Fruit fly (Drosophila melanogaster): ENCODE results near the gene Saf-B.

Saf-B gene

DNA sequence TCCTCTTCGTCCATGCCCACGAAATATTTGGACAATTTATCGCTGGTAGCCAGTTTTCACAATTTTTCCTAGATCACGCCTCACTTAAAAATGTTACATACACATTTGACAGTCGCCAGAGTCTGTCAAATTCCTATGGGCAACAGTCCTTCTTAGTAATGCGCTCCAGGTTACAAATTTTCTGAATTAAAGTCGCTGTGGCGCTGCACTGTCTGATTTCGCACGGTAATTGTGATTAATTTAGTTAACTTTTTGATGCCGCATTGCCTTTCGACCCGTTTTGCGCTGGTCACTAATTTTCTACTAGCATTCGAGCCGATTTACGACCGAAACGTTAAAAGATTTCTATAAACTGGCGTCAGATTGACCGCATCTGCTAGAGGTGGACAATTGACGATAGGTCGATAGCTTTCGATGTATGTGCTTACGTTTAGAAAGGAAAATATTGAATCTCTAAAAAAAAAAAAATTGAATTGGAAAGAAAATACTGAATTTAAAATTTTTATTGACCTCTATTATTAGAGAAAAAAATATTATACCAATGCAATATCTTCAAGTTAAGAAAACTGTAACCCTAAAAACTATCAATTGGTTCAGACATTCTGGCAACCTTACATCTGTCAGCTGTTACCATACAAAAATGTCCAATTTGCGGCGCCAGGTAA, 3.5 kb upstream of the Saf-B start, which contains the start of the genes lili and CG34150 (continued):
- TF ChIP-seq so (GFP tag; IDR thresholded peaks at IDR 0.05) (no peak), Hand (GFP tag; optimal IDR thresholded peaks at IDR 0.05) (no peak), CG2120 (GFP tag; optimal IDR thresholded peaks at IDR 0.05) (peak; percentile 91), CG10267 (tag; optimal IDR thresholded peaks at IDR 0.05) (peak; percentile 80), CG12104 (GFP tag; optimal IDR thresholded peaks at IDR 0.05) (peak; percentile 52), CG1832 (GFP tag; optimal IDR thresholded peaks at IDR 0.05) (no peak), H2.0 (GFP tag; IDR thresholded peaks at IDR 0.05) (0 out of 2 replicates have a peak, but pooled peaks have one; percentile 25), en (GFP tag; optimal IDR thresholded peaks at IDR 0.05) (peak; percentile 25), CG3407 (GFP tag; optimal IDR thresholded peaks at IDR 0.05) (peak; percentile 13), amos (GFP tag; IDR thresholded peaks at IDR 0.05; ENCODE audit: partially characterized antibody) (peak; percentile 79), CG8944 (GFP tag; optimal IDR thresholded peaks at IDR 0.05) (peak; percentile 67), Hr3 (GFP tag; optimal IDR thresholded peaks at IDR 0.05) (peak; percentile 74), stc (GFP tag; IDR thresholded peaks at IDR 0.05) (peak; percentile 56), sens-2 (GFP tag; IDR thresholded peaks at IDR 0.05) (no peak), ind (GFP tag; optimal IDR thresholded peaks at IDR 0.05) (peak; percentile 73), CG17912 (GFP tag; optimal IDR thresholded peaks at IDR 0.05) (no peak), CG10147 (GFP tag; optimal IDR thresholded peaks at IDR 0.05) (peak; percentile 70), Dref (GFP tag; IDR thresholded peaks at IDR 0.05) (peak; percentile 74), Sox100B (GFP tag; optimal IDR thresholded peaks at IDR 0.05) (no peak), CG4360 (GFP tag; IDR thresholded peaks at IDR 0.05) (no peak), Chrac-16 (GFP tag; optimal IDR thresholded peaks at IDR 0.05) (peak; percentile 85), tll (GFP tag; optimal IDR thresholded peaks at IDR 0.05) (peak in 1 of 2 experiments; percentile 9), tap (tag; optimal IDR thresholded peaks at IDR 0.05) (no peak), lab (GFP tag; optimal IDR thresholded peaks at IDR 0.05) (peak; percentile 71), Hr51 (GFP tag; optimal IDR thresholded peaks at IDR 0.05) (peak; percentile 64 to 75), CG6254 (GFP tag; optimal IDR thresholded peaks at IDR 0.05) (peak; percentile 15), slou (GFP tag; optimal IDR thresholded peaks at IDR 0.05) (peak; percentile 48), gro (GFP tag; optimal IDR thresholded peaks at IDR 0.05) (peak; percentile 81), Lim3 (GFP tag; IDR thresholded peaks at IDR 0.05) (no peak), maf-S (GFP tag; optimal IDR thresholded peaks at IDR 0.05) (peak; percentile 62), gcm (GFP tag; optimal IDR thresholded peaks at IDR 0.05) (peak; percentile 57), wek (GFP tag; optimal IDR thresholded peaks at IDR 0.05) (peak; percentile 1), Hmr (GFP tag; optimal IDR thresholded peaks at IDR 0.05) (peak; percentile 58), CG18262 (tag; optimal IDR thresholded peaks at IDR 0.05) (peak; percentile 67), vvl (GFP tag; IDR thresholded peaks at IDR 0.05) (peak; percentile 85), lov (optimal IDR thresholded peaks at IDR 0.05) (no peak), lov (GFP tag; IDR thresholded peaks at IDR 0.05) (no peak), Bgb (GFP tag; IDR thresholded peaks at IDR 0.05; ENCODE audit: partially characterized antibody) (peak; percentile 74), CG34224 (GFP tag; IDR thresholded peaks at IDR 0.05; ENCODE audit: partially characterized antibody) (peak; percentile 85), Spps (tag; optimal IDR thresholded peaks at IDR 0.05) (peak; percentile 43), ftz-f1 (GFP tag; optimal IDR thresholded peaks at IDR 0.05) (peak; percentile 14), dpn (GFP tag; optimal IDR thresholded peaks at IDR 0.05) (peak; percentile 81), sima (GFP tag; optimal IDR thresholded peaks at IDR 0.05) (peak; percentile 41), CG11085 (GFP tag; IDR thresholded peaks at IDR 0.05) (peak; percentile 62), Atf-2 (GFP tag; optimal IDR thresholded peaks at IDR 0.05) (peak; percentile 62), CG9609 (GFP tag; optimal IDR thresholded peaks at IDR 0.05) (peak; percentile 69), fd102C (GFP tag; optimal IDR thresholded peaks at IDR 0.05) (no peak), dysf (GFP tag; IDR thresholded peaks at IDR 0.05) (peak; percentile 66), al (GFP tag; IDR thresholded peaks at IDR 0.05) (peak; percentile 69), ham (GFP tag; IDR thresholded peaks at IDR 0.05) (no peak)

Measured in whole organism, embryonic.